Worm (Caenorhabditis elegans) whole organism, late embryonic: ENCODE results near the gene T28C12.6.

ENCODE experiments used
- K02D7.2 ChIP-seq: sonication (generic microtip); optimal IDR thresholded peaks from 2 replicates; lab custom pipeline; 2017; ENCODE audit warnings: mild to moderate bottlenecking, missing genetic modification characterization, missing compliant biosample characterization
- K09A11.1 ChIP-seq: sonication (generic microtip); optimal IDR thresholded peaks from 2 replicates; lab custom pipeline; 2017; ENCODE audit warnings: antibody characterized with exemption, mild to moderate bottlenecking, missing genetic modification characterization, missing compliant biosample characterization; ENCODE audit not compliant: insufficient read depth
- Y22D7AL.16 ChIP-seq: sonication (generic microtip); optimal IDR thresholded peaks from 2 replicates; lab custom pipeline; 2016; ENCODE audit warnings: missing genetic modification characterization, missing compliant biosample characterization
- ama-1 ChIP-seq: fragments of 150-350 bp; optimal IDR thresholded peaks from 2 replicates; lab custom pipeline; 2014
- ceh-14 ChIP-seq: sonication (generic microtip); optimal IDR thresholded peaks from 2 replicates; lab custom pipeline; 2016; ENCODE audit warnings: missing genotype, missing genetic modification characterization, missing compliant biosample characterization
- ceh-18 ChIP-seq: sonication (generic microtip); optimal IDR thresholded peaks from 2 replicates; lab custom pipeline; 2016; ENCODE audit warnings: missing genetic modification characterization, missing compliant biosample characterization
- ceh-19 ChIP-seq: fragments of 200-800 bp; sonication (Bioruptor generic); optimal IDR thresholded peaks from 2 replicates; lab custom pipeline; 2018; ENCODE audit warnings: mild to moderate bottlenecking, missing genetic modification characterization, missing compliant biosample characterization
- ceh-2 ChIP-seq: sonication (generic microtip); optimal IDR thresholded peaks from 2 replicates; lab custom pipeline; 2016; ENCODE audit warnings: missing genotype, missing genetic modification characterization, missing compliant biosample characterization
- ceh-22 ChIP-seq: sonication (generic microtip); optimal IDR thresholded peaks from 2 replicates; lab custom pipeline; 2017; ENCODE audit warnings: missing biosample characterization, missing genetic modification characterization
- ceh-24 ChIP-seq: sonication (generic microtip); optimal IDR thresholded peaks from 2 replicates; lab custom pipeline; 2016; ENCODE audit warnings: mild to moderate bottlenecking, missing genetic modification characterization, missing compliant biosample characterization
- ceh-31 ChIP-seq: sonication (generic microtip); optimal IDR thresholded peaks from 2 replicates; lab custom pipeline; 2016; ENCODE audit warnings: missing genetic modification characterization, missing compliant biosample characterization
- ceh-6 ChIP-seq: fragments of 200-800 bp; sonication (Bioruptor generic); optimal IDR thresholded peaks from 2 replicates; lab custom pipeline; 2018; ENCODE audit warnings: mild to moderate bottlenecking, missing genetic modification characterization, missing compliant biosample characterization
- ceh-9 ChIP-seq: sonication (generic microtip); optimal IDR thresholded peaks from 2 replicates; lab custom pipeline; 2016; ENCODE audit warnings: mild to moderate bottlenecking, missing genetic modification characterization, inconsistent platforms, missing compliant biosample characterization
- che-1 ChIP-seq: sonication (generic microtip); optimal IDR thresholded peaks from 2 replicates; lab custom pipeline; 2016; ENCODE audit warnings: mild to moderate bottlenecking, missing genetic modification characterization, missing compliant biosample characterization
- dmd-4 ChIP-seq: sonication (generic microtip); optimal IDR thresholded peaks from 2 replicates; lab custom pipeline; 2016; ENCODE audit warnings: borderline replicate concordance, missing genetic modification characterization, missing compliant biosample characterization
- elt-2 ChIP-seq: sonication (generic microtip); optimal IDR thresholded peaks from 2 replicates; lab custom pipeline; 2016; ENCODE audit warnings: missing genetic modification reagents, missing genetic modification characterization, missing compliant biosample characterization
- elt-4 ChIP-seq: sonication (generic microtip); optimal IDR thresholded peaks from 2 replicates; lab custom pipeline; 2016; ENCODE audit warnings: missing genetic modification characterization, missing compliant biosample characterization
- ets-4 ChIP-seq: sonication (generic microtip); optimal IDR thresholded peaks from 2 replicates; lab custom pipeline; 2016; ENCODE audit warnings: missing genetic modification characterization, missing compliant biosample characterization
- eyg-1 ChIP-seq: sonication (generic microtip); optimal IDR thresholded peaks from 2 replicates; lab custom pipeline; 2016; ENCODE audit warnings: missing genotype, missing genetic modification characterization, missing compliant biosample characterization
- fax-1 ChIP-seq: sonication (generic microtip); optimal IDR thresholded peaks from 2 replicates; lab custom pipeline; 2016; ENCODE audit warnings: missing genotype, missing genetic modification characterization, missing compliant biosample characterization
- fkh-10 ChIP-seq: fragments of 150-350 bp; optimal IDR thresholded peaks from 2 replicates; lab custom pipeline; 2014; ENCODE audit warnings: missing biosample characterization, missing genetic modification reagents, missing genetic modification characterization
- fkh-6 ChIP-seq: sonication (generic microtip); optimal IDR thresholded peaks from 2 replicates; lab custom pipeline; 2016; ENCODE audit warnings: missing genetic modification characterization, missing compliant biosample characterization
- hlh-13 ChIP-seq: fragments of 200-800 bp; sonication (Bioruptor generic); optimal IDR thresholded peaks from 2 replicates; lab custom pipeline; 2018; ENCODE audit warnings: mild to moderate bottlenecking, missing genetic modification characterization, missing compliant biosample characterization
- hlh-30 ChIP-seq: sonication (generic microtip); optimal IDR thresholded peaks from 2 replicates; lab custom pipeline; 2017; ENCODE audit warnings: antibody characterized with exemption, missing genetic modification characterization, missing compliant biosample characterization; ENCODE audit not compliant: insufficient read depth
- hlh-8 ChIP-seq: sonication (generic microtip); optimal IDR thresholded peaks from 2 replicates; lab custom pipeline; 2016; ENCODE audit warnings: missing genotype, missing genetic modification characterization, missing compliant biosample characterization
- lin-11 ChIP-seq: fragments of 200-800 bp; sonication (Bioruptor generic); optimal IDR thresholded peaks from 2 replicates; lab custom pipeline; 2018; ENCODE audit warnings: mild to moderate bottlenecking, missing genetic modification characterization, missing compliant biosample characterization
- madf-2 ChIP-seq: sonication (generic microtip); optimal IDR thresholded peaks from 2 replicates; lab custom pipeline; 2017; ENCODE audit warnings: missing genetic modification characterization, missing compliant biosample characterization
- nfya-1 ChIP-seq: sonication (generic microtip); optimal IDR thresholded peaks from 2 replicates; lab custom pipeline; 2017; ENCODE audit warnings: missing genetic modification characterization, mild to moderate bottlenecking, missing compliant biosample characterization, antibody characterized with exemption, moderate library complexity
- nhr-11 ChIP-seq: fragments of 150-350 bp; optimal IDR thresholded peaks from 2 replicates; lab custom pipeline; 2014; ENCODE audit warnings: missing biosample characterization, missing genetic modification characterization
- nhr-232 ChIP-seq: sonication (generic microtip); optimal IDR thresholded peaks from 2 replicates; lab custom pipeline; 2016; ENCODE audit warnings: missing genetic modification characterization, missing compliant biosample characterization
- npax-4 ChIP-seq: sonication (generic microtip); optimal IDR thresholded peaks from 2 replicates; lab custom pipeline; 2016; ENCODE audit warnings: missing genetic modification characterization, missing compliant biosample characterization
- odd-2 ChIP-seq: sonication (generic microtip); optimal IDR thresholded peaks from 2 replicates; lab custom pipeline; 2017; ENCODE audit warnings: antibody characterized with exemption, mild to moderate bottlenecking, missing genetic modification characterization, missing compliant biosample characterization
- pha-4 ChIP-seq: fragments of 150-350 bp; optimal IDR thresholded peaks from 2 replicates; lab custom pipeline; 2018; ENCODE audit warnings: missing biosample characterization, missing genetic modification reagents, missing genetic modification characterization
- pqm-1 ChIP-seq: sonication (generic microtip); optimal IDR thresholded peaks from 2 replicates; lab custom pipeline; 2016; ENCODE audit warnings: missing genetic modification characterization, missing compliant biosample characterization
- ref-2 ChIP-seq: sonication (generic microtip); optimal IDR thresholded peaks from 2 replicates; lab custom pipeline; 2016; ENCODE audit warnings: missing genetic modification characterization, missing compliant biosample characterization
- rnt-1 ChIP-seq: sonication (generic microtip); optimal IDR thresholded peaks from 2 replicates; lab custom pipeline; 2016; ENCODE audit warnings: missing genetic modification characterization, missing compliant biosample characterization
- sdc-2 ChIP-seq: sonication (generic microtip); optimal IDR thresholded peaks from 2 replicates; lab custom pipeline; 2016; ENCODE audit warnings: missing genotype, missing genetic modification characterization, missing compliant biosample characterization
- sox-4 ChIP-seq: sonication (generic microtip); optimal IDR thresholded peaks from 2 replicates; lab custom pipeline; 2017; ENCODE audit warnings: mild to moderate bottlenecking, missing genetic modification characterization, inconsistent platforms, missing compliant biosample characterization
- syd-9 ChIP-seq: sonication (generic microtip); optimal IDR thresholded peaks from 2 replicates; lab custom pipeline; 2016; ENCODE audit warnings: mild to moderate bottlenecking, missing genetic modification characterization, moderate library complexity, missing compliant biosample characterization
- tbx-2 ChIP-seq: sonication (generic microtip); optimal IDR thresholded peaks from 2 replicates; lab custom pipeline; 2016; ENCODE audit warnings: missing genetic modification characterization, missing compliant biosample characterization
- tbx-7 ChIP-seq: sonication (generic microtip); optimal IDR thresholded peaks from 2 replicates; lab custom pipeline; 2016; ENCODE audit warnings: missing genotype, missing genetic modification characterization, missing compliant biosample characterization
- unc-55 ChIP-seq: sonication (generic microtip); optimal IDR thresholded peaks from 2 replicates; lab custom pipeline; 2017; ENCODE audit warnings: missing biosample characterization, missing genetic modification reagents, missing genetic modification characterization
- unc-86 ChIP-seq: sonication (generic microtip); optimal IDR thresholded peaks from 2 replicates; lab custom pipeline; 2016; ENCODE audit warnings: missing genetic modification characterization, missing compliant biosample characterization
- zip-5 ChIP-seq: sonication (generic microtip); optimal IDR thresholded peaks from 2 replicates; lab custom pipeline; 2016; ENCODE audit warnings: missing genetic modification characterization, missing compliant biosample characterization
- ztf-16 ChIP-seq: sonication (generic microtip); optimal IDR thresholded peaks from 2 replicates; lab custom pipeline; 2017; ENCODE audit warnings: missing genetic modification characterization, missing compliant biosample characterization

Gene T28C12.6

DNA sequence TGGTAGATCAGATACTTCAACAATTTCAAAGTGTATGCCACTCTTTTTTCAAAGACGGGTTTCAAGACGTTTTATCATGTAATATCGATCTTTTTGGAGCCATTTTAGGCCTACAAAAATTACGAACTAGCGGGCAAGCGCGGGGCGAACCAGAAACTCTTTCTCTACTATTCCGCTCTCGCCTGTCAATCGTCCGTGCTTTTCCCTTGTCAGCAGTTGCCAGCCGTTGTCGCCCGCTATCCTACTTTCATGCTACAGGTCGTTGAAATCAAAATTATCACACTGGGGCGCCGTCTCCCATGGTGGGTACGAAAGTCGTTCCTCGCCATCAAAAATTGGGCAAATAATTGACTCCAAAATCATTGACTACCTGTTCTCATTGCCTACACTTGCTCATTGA lies 34.9 kb downstream of the T28C12.6 start:
- no peak for TF ChIP-seq dmd-4 (tag; lab: Kevin White, UChicago)
- TF ChIP-seq K09A11.1 = no peak
- TF ChIP-seq hlh-8 (tag; lab: Kevin White, UChicago) = no peak
- no peak for TF ChIP-seq ztf-16 (tag; lab: Kevin White, UChicago)
- TF ChIP-seq lin-11 (tag; lab: Kevin White, UChicago) = no peak
- TF ChIP-seq hlh-30 = no peak
- TF ChIP-seq rnt-1 (tag; lab: Kevin White, UChicago) = no peak
- TF ChIP-seq fax-1 (tag; lab: Kevin White, UChicago) = no peak
- no peak for TF ChIP-seq che-1 (tag; lab: Kevin White, UChicago)
- TF ChIP-seq ref-2 (tag; lab: Kevin White, UChicago) = no peak
- no peak for TF ChIP-seq ceh-24
- TF ChIP-seq ama-1 (lab: Kevin White, UChicago) = no peak
- TF ChIP-seq madf-2 (tag; lab: Kevin White, UChicago) = no peak
- TF ChIP-seq ceh-14 (tag; lab: Kevin White, UChicago) = no peak
- no peak for TF ChIP-seq hlh-13 (GFP tag; lab: Kevin White, UChicago)
- no peak for TF ChIP-seq fkh-10 (GFP tag; lab: Kevin White, UChicago)
- TF ChIP-seq tbx-2 (tag; lab: Kevin White, UChicago) = no peak
- TF ChIP-seq ceh-6 (GFP tag; lab: Kevin White, UChicago) = no peak
- TF ChIP-seq pqm-1 (tag; lab: Kevin White, UChicago) = no peak
- TF ChIP-seq, all 69 proteins: peak for 0

DNA sequence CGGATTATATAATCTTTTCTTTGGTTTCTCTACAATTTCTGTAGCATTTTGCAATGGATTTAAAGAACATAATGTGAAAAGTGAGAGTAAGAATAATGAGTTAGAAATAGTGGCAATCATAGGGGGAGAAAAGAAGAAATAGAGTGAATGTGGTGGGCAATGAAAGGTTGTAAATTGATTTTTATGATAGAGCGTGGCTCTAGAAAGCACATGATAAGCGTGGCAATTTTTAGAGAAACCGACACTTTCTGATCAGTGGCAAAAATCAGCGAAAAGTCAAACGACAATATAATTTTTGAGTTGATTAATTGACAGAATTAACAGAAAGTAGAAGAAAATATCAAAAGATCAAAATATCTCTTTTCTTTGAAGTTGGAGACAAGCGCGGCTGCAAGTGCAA lies 43.5 kb downstream of the T28C12.6 start, which contains the start of gene K12B6.9:
TSS of gene K12B6.9 (minus strand) at position 266 of the 400 bp plus-strand sequence.
- no peak for TF ChIP-seq hlh-13 (GFP tag; lab: Kevin White, UChicago)
- no peak for TF ChIP-seq K02D7.2 (tag; lab: Kevin White, UChicago)
- no peak for TF ChIP-seq eyg-1
- TF ChIP-seq hlh-30 = no peak
- no peak for TF ChIP-seq unc-86
- TF ChIP-seq Y22D7AL.16 = no peak
- no peak for TF ChIP-seq ceh-2
- TF ChIP-seq ceh-19 (GFP tag; lab: Kevin White, UChicago) = no peak
- no peak for TF ChIP-seq elt-4 (tag; lab: Kevin White, UChicago)
- TF ChIP-seq fkh-10 (GFP tag; lab: Kevin White, UChicago) = no peak
- TF ChIP-seq, all 69 proteins: peak for 0

DNA sequence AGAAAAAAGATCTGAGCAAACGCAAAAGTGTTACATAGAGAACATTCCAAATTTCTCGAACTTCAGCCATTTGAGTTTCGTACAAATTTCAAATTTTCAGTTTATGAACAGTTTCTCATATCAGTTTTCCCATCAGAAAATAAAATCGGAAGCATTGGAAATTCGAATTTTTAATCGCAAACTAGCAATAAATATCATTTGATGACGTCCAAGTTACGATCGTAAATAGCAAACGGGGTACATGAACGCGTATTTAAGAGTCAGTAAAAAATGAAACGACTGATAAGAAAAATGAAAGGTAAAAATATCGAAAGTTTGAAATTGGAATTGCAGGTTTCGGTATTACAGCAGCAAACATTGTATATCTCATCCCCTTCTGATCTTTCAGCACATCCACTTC lies 44.6 kb downstream of the T28C12.6 start:
- TF ChIP-seq sdc-2 (tag; lab: Kevin White, UChicago) = no peak
- no peak for TF ChIP-seq fkh-6 (tag; lab: Kevin White, UChicago)
- TF ChIP-seq elt-2 (tag; lab: Kevin White, UChicago) = no peak
- no peak for TF ChIP-seq unc-55
- TF ChIP-seq zip-5 (tag; lab: Kevin White, UChicago) = no peak
- TF ChIP-seq syd-9 (tag; lab: Kevin White, UChicago) = no peak
- no peak for TF ChIP-seq ceh-18 (tag; lab: Kevin White, UChicago)
- no peak for TF ChIP-seq sox-4 (tag; lab: Kevin White, UChicago)
- no peak for TF ChIP-seq ceh-31 (tag; lab: Kevin White, UChicago)

DNA sequence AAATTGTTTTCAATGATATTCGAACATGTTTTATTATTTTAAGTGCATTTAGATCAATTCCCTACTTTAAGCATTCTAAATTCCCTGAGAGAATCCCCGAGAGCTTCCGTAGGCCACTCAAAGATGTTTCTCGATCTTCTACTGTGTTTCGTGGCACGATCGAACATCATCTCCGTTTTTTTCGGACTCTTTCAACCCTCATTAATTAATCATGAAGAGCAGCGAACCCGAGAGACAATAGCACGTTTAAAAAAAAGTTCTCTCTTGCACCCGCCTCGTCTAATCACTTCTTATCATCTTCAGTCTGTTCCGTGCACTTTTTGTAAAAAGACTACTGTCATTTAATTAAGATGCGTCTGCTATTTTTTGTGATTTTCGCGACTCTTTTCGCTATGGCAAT lies 47.3 kb downstream of the T28C12.6 start, which contains the start of gene K12B6.11:
TSS of gene K12B6.11 (plus strand) at position 301 of the 400 bp plus-strand sequence.
- no peak for TF ChIP-seq ceh-9
- TF ChIP-seq unc-86 = no peak
- TF ChIP-seq ceh-22 = no peak
- TF ChIP-seq hlh-13 (GFP tag; lab: Kevin White, UChicago) = no peak
- TF ChIP-seq fax-1 (tag; lab: Kevin White, UChicago) = no peak
- no peak for TF ChIP-seq ets-4 (tag; lab: Kevin White, UChicago)
- TF ChIP-seq nhr-232 (tag; lab: Kevin White, UChicago) = no peak
- no peak for TF ChIP-seq pha-4 (tag; lab: Kevin White, UChicago)
- TF ChIP-seq npax-4 (tag; lab: Kevin White, UChicago) = no peak
- no peak for TF ChIP-seq K02D7.2 (tag; lab: Kevin White, UChicago)
- no peak for TF ChIP-seq ceh-31 (tag; lab: Kevin White, UChicago)
- no peak for TF ChIP-seq ztf-16 (tag; lab: Kevin White, UChicago)
- no peak for TF ChIP-seq nfya-1
- TF ChIP-seq sox-4 (tag; lab: Kevin White, UChicago) = no peak
- no peak for TF ChIP-seq ref-2 (tag; lab: Kevin White, UChicago)
- TF ChIP-seq odd-2 (tag; lab: Kevin White, UChicago) = no peak
- no peak for TF ChIP-seq tbx-7 (tag; lab: Kevin White, UChicago)
- no peak for TF ChIP-seq nhr-11
